Worm (Caenorhabditis elegans) whole organism, L4 larva: Measurements from ENCODE around the gene C17C3.11.

Experiments
- F10B5.3 ChIP-seq: sonication (generic microtip); optimal IDR thresholded peaks from 2 replicates; lab custom pipeline; 2016; ENCODE audit warnings: mild to moderate bottlenecking, missing genetic modification characterization, missing compliant biosample characterization
- F26F4.8 ChIP-seq: fragments of 200-800 bp; sonication (Bioruptor generic); conservative IDR thresholded peaks from 2 replicates; pipeline ENCODE4 v1.3.6; 2022; ENCODE audit warnings: missing genetic modification characterization, missing compliant biosample characterization
- Y5F2A.4 ChIP-seq: fragments of 200-800 bp; sonication (Bioruptor generic); optimal IDR thresholded peaks from 2 replicates; lab custom pipeline; 2018; ENCODE audit warnings: mild to moderate bottlenecking, missing genetic modification characterization, missing compliant biosample characterization
- Y75B8A.6 ChIP-seq: fragments of 200-800 bp; sonication (Bioruptor generic); IDR thresholded peaks from 2 replicates; pipeline ENCODE4 v1.3.6; 2022; ENCODE audit warnings: missing genetic modification reagents, missing genetic modification characterization, missing compliant biosample characterization
- ZK337.2 ChIP-seq: fragments of 200-800 bp; sonication (Bioruptor generic); IDR thresholded peaks from 2 replicates; pipeline ENCODE4 v1.3.6; 2022; ENCODE audit warnings: missing genetic modification reagents, missing genetic modification characterization, missing compliant biosample characterization
- aha-1 ChIP-seq: fragments of 150-350 bp; peaks from one replicate; lab custom pipeline; 2014; ENCODE audit warnings: missing biosample characterization, missing genetic modification characterization
- attf-4 ChIP-seq: sonication (generic microtip); optimal IDR thresholded peaks from 3 replicates; lab custom pipeline; 2017; ENCODE audit warnings: missing biosample characterization, missing genetic modification characterization
- ceh-20 ChIP-seq: fragments of 200-800 bp; sonication (Bioruptor generic); IDR thresholded peaks from 2 replicates; pipeline ENCODE4 v1.3.6; 2022; ENCODE audit warnings: missing genetic modification reagents, missing genetic modification characterization, missing compliant biosample characterization
- ceh-28 ChIP-seq: fragments of 150-350 bp; optimal IDR thresholded peaks from 2 replicates; lab custom pipeline; 2014; ENCODE audit warnings: missing biosample characterization, missing genetic modification reagents, missing genetic modification characterization
- ceh-44 ChIP-seq: fragments of 200-800 bp; sonication (Bioruptor generic); IDR thresholded peaks from 2 replicates; pipeline ENCODE4 v1.3.6; 2022; ENCODE audit warnings: missing genetic modification reagents, missing genetic modification characterization, missing compliant biosample characterization
- ceh-62 ChIP-seq: sonication (generic microtip); optimal IDR thresholded peaks from 2 replicates; lab custom pipeline; 2017; ENCODE audit warnings: missing biosample characterization, missing genetic modification characterization
- ces-1 ChIP-seq: fragments of 150-350 bp; sonication (generic microtip); optimal IDR thresholded peaks from 4 replicates; lab custom pipeline; 2014; ENCODE audit warnings: missing biosample characterization, missing genetic modification reagents, missing genetic modification characterization
- daf-16 ChIP-seq, 3 experiments: sonication (generic microtip); optimal IDR thresholded peaks; 2 replicates each; lab custom pipeline; 2016 to 2017; ENCODE audit warnings: missing genetic modification characterization in 3 of 3, missing genetic modification reagents in 3 of 3, mild to moderate bottlenecking in 2 of 3, missing compliant biosample characterization in 2 of 3, missing biosample characterization in 1 of 3, moderate library complexity in 1 of 3
- dmd-6 ChIP-seq: fragments of 200-800 bp; sonication (Bioruptor generic); IDR thresholded peaks from 2 replicates; pipeline ENCODE4 v1.3.6; 2022; ENCODE audit warnings: missing genetic modification reagents, missing genetic modification characterization, missing compliant biosample characterization
- dmd-9 ChIP-seq: fragments of 200-800 bp; sonication (Bioruptor generic); IDR thresholded peaks from 2 replicates; pipeline ENCODE4 v1.3.6; 2022; ENCODE audit warnings: missing genetic modification reagents, missing genetic modification characterization, missing compliant biosample characterization
- egl-27 ChIP-seq: sonication (generic microtip); optimal IDR thresholded peaks from 3 replicates; lab custom pipeline; 2017; ENCODE audit warnings: missing biosample characterization, missing genetic modification reagents, missing genetic modification characterization
- egl-43 ChIP-seq: fragments of 200-800 bp; sonication (Bioruptor generic); IDR thresholded peaks from 2 replicates; pipeline ENCODE4 v1.3.6; 2022; ENCODE audit warnings: missing genetic modification reagents, missing genetic modification characterization, missing compliant biosample characterization
- fkh-10 ChIP-seq: fragments of 150-350 bp; optimal IDR thresholded peaks from 2 replicates; lab custom pipeline; 2014; ENCODE audit warnings: missing biosample characterization, missing genetic modification reagents, missing genetic modification characterization
- fos-1 ChIP-seq: fragments of 150-350 bp; optimal IDR thresholded peaks from 2 replicates; lab custom pipeline; 2014; ENCODE audit warnings: missing biosample characterization, missing genetic modification characterization
- gei-8 ChIP-seq: fragments of 200-800 bp; sonication (Bioruptor generic); optimal IDR thresholded peaks from 2 replicates; lab custom pipeline; 2018; ENCODE audit warnings: mild to moderate bottlenecking, missing genetic modification characterization, missing compliant biosample characterization
- hlh-30 ChIP-seq: sonication (generic microtip); optimal IDR thresholded peaks from 2 replicates; lab custom pipeline; 2017; ENCODE audit warnings: antibody characterized with exemption, mild to moderate bottlenecking, missing genetic modification characterization, missing compliant biosample characterization; ENCODE audit not compliant: insufficient read depth
- jun-1 ChIP-seq: fragments of 150-350 bp; optimal IDR thresholded peaks from 2 replicates; lab custom pipeline; 2014; ENCODE audit warnings: missing biosample characterization, missing genetic modification reagents, missing genetic modification characterization
- lin-29 ChIP-seq: fragments of 200-800 bp; sonication (Bioruptor generic); IDR thresholded peaks from 2 replicates; pipeline ENCODE4 v1.3.6; 2022; ENCODE audit warnings: missing genetic modification reagents, missing genetic modification characterization, missing compliant biosample characterization
- lir-3 ChIP-seq: sonication (generic microtip); optimal IDR thresholded peaks from 2 replicates; lab custom pipeline; 2016; ENCODE audit warnings: mild to moderate bottlenecking, missing genetic modification characterization, missing compliant biosample characterization
- madf-5 ChIP-seq, 2 experiments: fragments of 200-800 bp; sonication (Bioruptor generic); IDR thresholded peaks; 2 replicates each; pipeline ENCODE4 v1.3.6; 2022; ENCODE audit warnings: missing compliant biosample characterization in 2 of 2, missing genetic modification characterization in 2 of 2
- mdt-29 ChIP-seq: fragments of 200-800 bp; sonication (Bioruptor generic); IDR thresholded peaks from 2 replicates; pipeline ENCODE4 v1.3.6; 2022; ENCODE audit warnings: missing genetic modification reagents, missing genetic modification characterization, missing compliant biosample characterization
- mep-1 ChIP-seq: fragments of 150-350 bp; sonication (generic microtip); optimal IDR thresholded peaks from 3 replicates; lab custom pipeline; 2014; ENCODE audit warnings: missing biosample characterization, missing genetic modification characterization
- mxl-2 ChIP-seq: fragments of 200-800 bp; sonication (Bioruptor generic); conservative IDR thresholded peaks from 2 replicates; pipeline ENCODE4 v1.3.6; 2022; ENCODE audit warnings: missing genetic modification reagents, missing genetic modification characterization, missing compliant biosample characterization
- nhr-11 ChIP-seq: fragments of 150-350 bp; optimal IDR thresholded peaks from 2 replicates; lab custom pipeline; 2014; ENCODE audit warnings: missing biosample characterization, missing genetic modification characterization
- nhr-237 ChIP-seq: sonication (generic microtip); optimal IDR thresholded peaks from 2 replicates; lab custom pipeline; 2017; ENCODE audit warnings: missing biosample characterization, missing genetic modification characterization
- nhr-76 ChIP-seq: fragments of 150-350 bp; optimal IDR thresholded peaks from 2 replicates; lab custom pipeline; 2014; ENCODE audit warnings: missing biosample characterization, missing genetic modification characterization
- nhr-77 ChIP-seq: fragments of 150-350 bp; optimal IDR thresholded peaks from 2 replicates; lab custom pipeline; 2014; ENCODE audit warnings: missing biosample characterization, missing genetic modification characterization
- pha-4 ChIP-seq, 2 experiments: fragments of 150-350 bp in 1 of 2; fragments of 200-800 bp in 1 of 2; sonication (Bioruptor generic) in 1 of 2; IDR thresholded peaks in 1 of 2; optimal IDR thresholded peaks in 1 of 2; 2 replicates each; pipeline versions ENCODE4 v1.3.6 to Lab custom; 2014 to 2022; ENCODE audit warnings: missing genetic modification characterization in 2 of 2, missing genetic modification reagents in 2 of 2, missing biosample characterization in 1 of 2, missing compliant biosample characterization in 1 of 2
- php-3 ChIP-seq: fragments of 200-800 bp; sonication (Bioruptor generic); IDR thresholded peaks from 2 replicates; pipeline ENCODE4 v1.3.6; 2022; ENCODE audit warnings: missing genetic modification reagents, missing genetic modification characterization, missing compliant biosample characterization
- saeg-2 ChIP-seq: fragments of 200-800 bp; sonication (Bioruptor generic); IDR thresholded peaks from 2 replicates; pipeline ENCODE4 v1.3.6; 2022; ENCODE audit warnings: missing genetic modification reagents, missing genetic modification characterization, missing compliant biosample characterization
- sdz-12 ChIP-seq: fragments of 200-800 bp; sonication (Bioruptor generic); optimal IDR thresholded peaks from 2 replicates; lab custom pipeline; 2018; ENCODE audit warnings: mild to moderate bottlenecking, missing genetic modification characterization, missing compliant biosample characterization
- set-16 ChIP-seq: fragments of 200-800 bp; sonication (Bioruptor generic); IDR thresholded peaks from 2 replicates; pipeline ENCODE4 v1.3.6; 2022; ENCODE audit warnings: missing genetic modification reagents, missing genetic modification characterization, missing compliant biosample characterization
- skn-1 ChIP-seq: fragments of 150-350 bp; optimal IDR thresholded peaks from 2 replicates; lab custom pipeline; 2014; ENCODE audit warnings: missing biosample characterization, missing genetic modification characterization
- spr-1 ChIP-seq: sonication (generic microtip); optimal IDR thresholded peaks from 2 replicates; lab custom pipeline; 2016; ENCODE audit warnings: mild to moderate bottlenecking, missing genetic modification characterization, missing compliant biosample characterization
- tag-97 ChIP-seq: fragments of 200-800 bp; sonication (Bioruptor generic); IDR thresholded peaks from 2 replicates; pipeline ENCODE4 v1.3.6; 2022; ENCODE audit warnings: missing genetic modification characterization, missing compliant biosample characterization
- unc-130 ChIP-seq: sonication (generic microtip); optimal IDR thresholded peaks from 2 replicates; lab custom pipeline; 2016; ENCODE audit warnings: missing genetic modification reagents, missing genetic modification characterization, missing compliant biosample characterization
- unc-39 ChIP-seq: sonication (generic microtip); optimal IDR thresholded peaks from 2 replicates; lab custom pipeline; 2017; ENCODE audit warnings: missing biosample characterization, missing genetic modification characterization
- vab-7 ChIP-seq: fragments of 200-800 bp; sonication (Bioruptor generic); IDR thresholded peaks from 2 replicates; pipeline ENCODE4 v1.3.6; 2022; ENCODE audit warnings: missing genetic modification reagents, missing genetic modification characterization, missing compliant biosample characterization
- zag-1 ChIP-seq: fragments of 150-350 bp; optimal IDR thresholded peaks from 2 replicates; lab custom pipeline; 2014; ENCODE audit warnings: missing biosample characterization, missing genetic modification characterization
- zfp-3 ChIP-seq: fragments of 200-800 bp; sonication (Bioruptor generic); conservative IDR thresholded peaks from 2 replicates; pipeline ENCODE4 v1.3.6; 2022; ENCODE audit warnings: missing genetic modification reagents, missing genetic modification characterization, missing compliant biosample characterization
- zip-11 ChIP-seq: fragments of 200-800 bp; sonication (Bioruptor generic); IDR thresholded peaks from 2 replicates; pipeline ENCODE4 v1.3.6; 2022; ENCODE audit warnings: missing genetic modification characterization, missing compliant biosample characterization
- zip-2 ChIP-seq: fragments of 150-350 bp; optimal IDR thresholded peaks from 2 replicates; lab custom pipeline; 2014; ENCODE audit warnings: missing biosample characterization, missing genetic modification characterization
- ztf-7 ChIP-seq: fragments of 150-350 bp; optimal IDR thresholded peaks from 2 replicates; lab custom pipeline; 2014; ENCODE audit warnings: missing biosample characterization, missing genetic modification characterization

C17C3.11 gene

ce11 chrII:5543476-5544144 lies 6.0 kb downstream of the C17C3.11 start (continued):
- TF ChIP-seq zag-1 (peak; percentile 95), daf-16 (GFP tag; optimal IDR thresholded peaks at IDR 0.05; lab: Kevin White, UChicago) (peak; percentile 83 to 90), daf-16 (tag; optimal IDR thresholded peaks at IDR 0.05; lab: Kevin White, UChicago) (peak; percentile 94), Y75B8A.6 (GFP tag; lab: Robert Waterston, UW) (peak; percentile 76; the same call in 1 of the 2 replicates), nhr-76 (peak; percentile 46), Y5F2A.4 (peak; percentile 86), ceh-28 (peak; percentile 33), zip-2 (peak; percentile 92), unc-130 (peak; percentile 34), fkh-10 (GFP tag; lab: Kevin White, UChicago) (peak; percentile 98), aha-1 (peak; percentile 100), ZK337.2 (GFP tag; lab: Robert Waterston, UW) (peak; percentile 88), sdz-12 (peak; percentile 94), saeg-2 (GFP tag; lab: Robert Waterston, UW) (peak; percentile 95), tag-97 (GFP tag; lab: Robert Waterston, UW) (peak; percentile 30; the same call in 1 of the 2 replicates), zfp-3 (GFP tag; lab: Robert Waterston, UW) (peak; percentile 94), mxl-2 (GFP tag; lab: Robert Waterston, UW) (peak; percentile 85; the same call in 1 of the 2 replicates), egl-27 (tag; lab: Kevin White, UChicago) (no peak), pha-4 (GFP tag; IDR thresholded peaks at IDR 0.05; lab: Robert Waterston, UW) (peak; percentile 96), pha-4 (tag; optimal IDR thresholded peaks at IDR 0.05; lab: Kevin White, UChicago) (peak; percentile 88), ceh-20 (GFP tag; lab: Robert Waterston, UW) (peak; percentile 97), ces-1 (GFP tag; lab: Kevin White, UChicago) (peak; percentile 93)

- TF ChIP-seq dmd-6 = peak; percentile 80
- TF ChIP-seq F10B5.3 (tag; lab: Kevin White, UChicago) = no peak
- no peak for TF ChIP-seq tag-97 (GFP tag; lab: Robert Waterston, UW)
- no peak for TF ChIP-seq lin-29 (GFP tag; lab: Robert Waterston, UW)
- no peak for TF ChIP-seq unc-130
- TF ChIP-seq jun-1 (tag; lab: Kevin White, UChicago) = no peak
- no peak for TF ChIP-seq zip-11 (GFP tag; lab: Robert Waterston, UW)
- no peak for TF ChIP-seq skn-1 (tag; lab: Kevin White, UChicago)
- no peak for TF ChIP-seq sdz-12
- TF ChIP-seq hlh-30 (tag; lab: Kevin White, UChicago) = peak; percentile 33
- peak; percentile 62; the same call in 1 of the 2 replicates for TF ChIP-seq dmd-9
- TF ChIP-seq mdt-29 (GFP tag; lab: Robert Waterston, UW) = peak; percentile 97
- no peak for TF ChIP-seq ces-1 (GFP tag; lab: Kevin White, UChicago)
- peak; percentile 65; the same call in 1 of the 2 replicates for TF ChIP-seq egl-43 (GFP tag; lab: Robert Waterston, UW)
- no peak for TF ChIP-seq F26F4.8
- TF ChIP-seq nhr-77 = peak; percentile 15
- TF ChIP-seq ceh-44 = no peak
- TF ChIP-seq zfp-3 (GFP tag; lab: Robert Waterston, UW) = no peak
- TF ChIP-seq lir-3 = no peak
- TF ChIP-seq vab-7 = peak; percentile 61
- TF ChIP-seq unc-39 (tag; lab: Kevin White, UChicago) = no peak
- TF ChIP-seq fos-1 (tag; lab: Kevin White, UChicago) = no peak
- TF ChIP-seq spr-1 (tag; lab: Kevin White, UChicago) = no peak
- no peak for TF ChIP-seq attf-4 (tag; lab: Kevin White, UChicago)
- peak; percentile 48 for TF ChIP-seq egl-27 (tag; lab: Kevin White, UChicago)
- no peak for TF ChIP-seq Y75B8A.6 (GFP tag; lab: Robert Waterston, UW)
- peak; percentile 62 for TF ChIP-seq nhr-11 (tag; lab: Kevin White, UChicago)
- peak; percentile 76 for TF ChIP-seq mep-1 (tag; lab: Kevin White, UChicago)
- TF ChIP-seq madf-5 (GFP tag; IDR thresholded peaks at IDR 0.05; lab: Robert Waterston, UW) = no peak
- no peak for TF ChIP-seq ceh-62
- no peak for TF ChIP-seq ztf-7
- TF ChIP-seq php-3 (GFP tag; lab: Robert Waterston, UW) = peak; percentile 36; the same call in 1 of the 2 replicates
- TF ChIP-seq set-16 (GFP tag; lab: Robert Waterston, UW) = no peak
- TF ChIP-seq gei-8 (GFP tag; lab: Kevin White, UChicago) = no peak
- no peak for TF ChIP-seq nhr-237 (tag; lab: Kevin White, UChicago)
These were observed 6.5 kb downstream of the C17C3.11 start for ce11 chrII:5544145-5544515.
